Fruit fly (Drosophila melanogaster) whole organism, embryonic: ENCODE measurements around the gene sosie.

Experiments
- slp2 ChIP-seq: fragments of 200-800 bp; sonication (Bioruptor generic); optimal IDR thresholded peaks from 2 replicates; lab custom pipeline; 2016; ENCODE audit warnings: missing biosample characterization, missing genetic modification characterization
- unpg ChIP-seq: fragments of 200-800 bp; sonication (Bioruptor generic); optimal IDR thresholded peaks from 3 replicates; lab custom pipeline; 2018; ENCODE audit warnings: missing biosample characterization, mild to moderate bottlenecking, missing genetic modification characterization, moderate library complexity

dm6 chr3R:24799503-24799902 lies 34.2 kb upstream of the sosie start, which contains the start of gene Ude:
- TF ChIP-seq unpg (GFP tag; lab: Kevin White, UChicago) (no peak), slp2 (no peak)
